Fruit fly (Drosophila melanogaster) whole organism, embryonic: Measurements from ENCODE around the gene Lst8.

Experiments used
- ATbp ChIP-seq: fragments of 200-800 bp; sonication (Bioruptor generic); optimal IDR thresholded peaks from 2 replicates; lab custom pipeline; 2017; ENCODE audit warnings: missing biosample characterization, mild to moderate bottlenecking, missing genetic modification characterization, missing genetic modification reagents
- Asciz ChIP-seq: fragments of 200-800 bp; sonication (Bioruptor generic); optimal IDR thresholded peaks from 2 replicates; lab custom pipeline; 2017; ENCODE audit warnings: missing biosample characterization, mild to moderate bottlenecking, missing genetic modification characterization, missing genetic modification reagents
- Blimp-1 ChIP-seq: fragments of 200-800 bp; sonication (Bioruptor generic); optimal IDR thresholded peaks from 3 replicates; lab custom pipeline; 2018; ENCODE audit warnings: missing biosample characterization, missing genetic modification characterization, mild to moderate bottlenecking, moderate library complexity, missing genetic modification reagents
- CG10366 ChIP-seq: fragments of 200-800 bp; sonication (Bioruptor generic); IDR thresholded peaks from 2 replicates; pipeline ENCODE4 v1.3.6; 2022; ENCODE audit warnings: missing biosample characterization, missing genetic modification characterization
- CG10959 ChIP-seq: fragments of 200-800 bp; sonication (Bioruptor generic); IDR thresholded peaks from 2 replicates; pipeline ENCODE4 v1.3.6; 2022; ENCODE audit warnings: missing biosample characterization, missing genetic modification characterization
- CG14014 ChIP-seq: fragments of 200-800 bp; sonication (Bioruptor generic); IDR thresholded peaks from 2 replicates; pipeline ENCODE4 v1.3.6; 2022; ENCODE audit warnings: missing biosample characterization, missing genetic modification characterization
- CG1529 ChIP-seq: fragments of 200-800 bp; sonication (Bioruptor generic); optimal IDR thresholded peaks from 3 replicates; lab custom pipeline; 2018; ENCODE audit warnings: missing biosample characterization, missing genetic modification characterization
- CG1603 ChIP-seq: fragments of 200-800 bp; sonication (Bioruptor generic); optimal IDR thresholded peaks from 2 replicates; lab custom pipeline; 2019; ENCODE audit warnings: missing biosample characterization, mild to moderate bottlenecking, missing genetic modification characterization, moderate library complexity
- CG17359 ChIP-seq: fragments of 200-800 bp; sonication (Bioruptor generic); optimal IDR thresholded peaks from 3 replicates; lab custom pipeline; 2018; ENCODE audit warnings: missing biosample characterization, mild to moderate bottlenecking, missing genetic modification characterization, moderate library complexity
- CG2678 ChIP-seq: fragments of 200-800 bp; sonication (Bioruptor generic); optimal IDR thresholded peaks from 3 replicates; lab custom pipeline; 2019; ENCODE audit warnings: missing biosample characterization, mild to moderate bottlenecking, missing genetic modification characterization, moderate library complexity
- CG2875 ChIP-seq: fragments of 200-800 bp; sonication (Bioruptor generic); optimal IDR thresholded peaks from 2 replicates; lab custom pipeline; 2017; ENCODE audit warnings: missing biosample characterization, mild to moderate bottlenecking, missing genetic modification characterization, missing genetic modification reagents
- CG3065 ChIP-seq: fragments of 200-800 bp; sonication (Bioruptor generic); optimal IDR thresholded peaks from 2 replicates; lab custom pipeline; 2016; ENCODE audit warnings: missing biosample characterization, missing genetic modification characterization
- CG3407 ChIP-seq: fragments of 200-800 bp; sonication (Bioruptor generic); optimal IDR thresholded peaks from 2 replicates; lab custom pipeline; 2018; ENCODE audit warnings: missing biosample characterization, mild to moderate bottlenecking, missing genetic modification characterization
- CG3726 ChIP-seq: fragments of 200-800 bp; sonication (Bioruptor generic); IDR thresholded peaks from 3 replicates; pipeline ENCODE4, ENCODE4 v1.3.6; 2022; ENCODE audit warnings: missing biosample characterization, missing genetic modification characterization
- CG4617 ChIP-seq: fragments of 200-800 bp; sonication (Bioruptor generic); optimal IDR thresholded peaks from 3 replicates; lab custom pipeline; 2016; ENCODE audit warnings: missing biosample characterization, missing genetic modification characterization, borderline replicate concordance
- CG4707 ChIP-seq: fragments of 200-800 bp; sonication (Bioruptor generic); optimal IDR thresholded peaks from 2 replicates; lab custom pipeline; 2018; ENCODE audit warnings: missing biosample characterization, mild to moderate bottlenecking, missing genetic modification characterization, moderate library complexity
- CG6813 ChIP-seq: fragments of 200-800 bp; sonication (Bioruptor generic); optimal IDR thresholded peaks from 2 replicates; lab custom pipeline; 2017; ENCODE audit warnings: missing biosample characterization, missing genetic modification characterization, mild to moderate bottlenecking, moderate library complexity, missing genetic modification reagents
- CG8924 ChIP-seq: fragments of 200-800 bp; optimal IDR thresholded peaks from 3 replicates; lab custom pipeline; 2019; ENCODE audit warnings: missing biosample characterization, mild to moderate bottlenecking, missing genetic modification characterization, moderate library complexity
- CG9932 ChIP-seq: fragments of 200-800 bp; sonication (Bioruptor generic); IDR thresholded peaks from 2 replicates; pipeline ENCODE4 v1.3.6; 2022; ENCODE audit warnings: missing biosample characterization, missing genetic modification characterization
- CkIIα-i1 ChIP-seq: fragments of 200-800 bp; sonication (Bioruptor generic); IDR thresholded peaks from 2 replicates; pipeline ENCODE4 v1.3.6; 2022; ENCODE audit warnings: missing biosample characterization, missing genetic modification characterization
- D ChIP-seq, 2 experiments: fragments of 200-800 bp in 1 of 2; fragments of >200 bp in 1 of 2; sonication (Bioruptor generic) in 1 of 2; optimal IDR thresholded peaks; 2 replicates in 1 of 2; 3 replicates in 1 of 2; lab custom pipeline; 2017; ENCODE audit warnings: mild to moderate bottlenecking in 1 of 2, missing biosample characterization in 1 of 2, missing genetic modification characterization in 1 of 2, missing genetic modification reagents in 1 of 2
- Eip74EF ChIP-seq, 2 experiments: fragments of 200-800 bp in 1 of 2; fragments of >200 bp in 1 of 2; sonication (Bioruptor generic) in 1 of 2; optimal IDR thresholded peaks; 2 replicates each; lab custom pipeline; 2017 to 2019; ENCODE audit warnings: missing biosample characterization in 2 of 2, missing genetic modification characterization in 2 of 2, mild to moderate bottlenecking in 1 of 2, moderate library complexity in 1 of 2
- HLHmδ ChIP-seq: fragments of 200-800 bp; sonication (Bioruptor generic); optimal IDR thresholded peaks from 2 replicates; lab custom pipeline; 2018; ENCODE audit warnings: missing biosample characterization, mild to moderate bottlenecking, missing genetic modification characterization, moderate library complexity
- Hand ChIP-seq: fragments of 200-800 bp; sonication (Bioruptor generic); optimal IDR thresholded peaks from 2 replicates; lab custom pipeline; 2017; ENCODE audit warnings: mild to moderate bottlenecking, missing biosample characterization, missing genetic modification reagents, missing genetic modification characterization
- MTF-1 ChIP-seq: fragments of 200-800 bp; sonication (Bioruptor generic); optimal IDR thresholded peaks from 2 replicates; lab custom pipeline; 2018; ENCODE audit warnings: missing biosample characterization, mild to moderate bottlenecking, missing genetic modification characterization, borderline replicate concordance
- NFAT ChIP-seq: fragments of 200-800 bp; sonication (Bioruptor generic); IDR thresholded peaks from 2 replicates; pipeline ENCODE4 v1.3.6; 2022; ENCODE audit warnings: missing biosample characterization, missing genetic modification characterization
- Six4 ChIP-seq: fragments of 200-800 bp; sonication (Bioruptor generic); optimal IDR thresholded peaks from 2 replicates; lab custom pipeline; 2016; ENCODE audit warnings: missing biosample characterization, missing genetic modification characterization
- Sox102F ChIP-seq: fragments of 200-800 bp; sonication (Bioruptor generic); optimal IDR thresholded peaks from 2 replicates; lab custom pipeline; 2018; ENCODE audit warnings: missing biosample characterization, mild to moderate bottlenecking, missing genetic modification characterization, moderate library complexity
- Sry-δ ChIP-seq: fragments of 200-800 bp; sonication (Bioruptor generic); optimal IDR thresholded peaks from 2 replicates; lab custom pipeline; 2016; ENCODE audit warnings: missing biosample characterization, missing genetic modification characterization
- Xrp1 ChIP-seq: fragments of 200-800 bp; sonication (Bioruptor generic); IDR thresholded peaks from 2 replicates; pipeline ENCODE4 v1.3.6; 2022; ENCODE audit warnings: missing biosample characterization, missing genetic modification characterization
- bsh ChIP-seq, 2 experiments: fragments of 200-800 bp; sonication (Bioruptor generic); optimal IDR thresholded peaks; 2 replicates each; lab custom pipeline; 2017 to 2018; ENCODE audit warnings: mild to moderate bottlenecking in 2 of 2, missing biosample characterization in 2 of 2, missing genetic modification characterization in 2 of 2, moderate library complexity in 1 of 2
- cato ChIP-seq: fragments of 200-800 bp; sonication (Bioruptor generic); optimal IDR thresholded peaks from 2 replicates; lab custom pipeline; 2016; ENCODE audit warnings: missing biosample characterization, missing genetic modification characterization, borderline replicate concordance
- chif ChIP-seq, 2 experiments: fragments of 200-800 bp; sonication (Bioruptor generic); optimal IDR thresholded peaks; 3 replicates each; lab custom pipeline; 2016; ENCODE audit warnings: missing biosample characterization in 2 of 2, missing genetic modification characterization in 2 of 2
- chm ChIP-seq: fragments of 200-800 bp; sonication (Bioruptor generic); IDR thresholded peaks from 2 replicates; pipeline ENCODE4 v1.3.6; 2022; ENCODE audit warnings: missing biosample characterization, missing genetic modification characterization
- en ChIP-seq: fragments of 200-800 bp; sonication (Bioruptor generic); optimal IDR thresholded peaks from 2 replicates; lab custom pipeline; 2016; ENCODE audit warnings: missing biosample characterization, missing genetic modification characterization
- esg ChIP-seq: fragments of 200-800 bp; sonication (Bioruptor generic); conservative IDR thresholded peaks from 2 replicates; pipeline ENCODE4 v1.3.6; 2022; ENCODE audit warnings: missing biosample characterization, missing genetic modification characterization
- fd64A ChIP-seq: fragments of 200-800 bp; sonication (Bioruptor generic); optimal IDR thresholded peaks from 3 replicates; lab custom pipeline; 2018; ENCODE audit warnings: missing biosample characterization, mild to moderate bottlenecking, missing genetic modification characterization
- gcm2 ChIP-seq: fragments of 200-800 bp; sonication (Bioruptor generic); optimal IDR thresholded peaks from 2 replicates; lab custom pipeline; 2016; ENCODE audit warnings: missing biosample characterization, missing genetic modification characterization
- kni ChIP-seq: fragments of 200-800 bp; sonication (Bioruptor generic); optimal IDR thresholded peaks from 3 replicates; lab custom pipeline; 2017; ENCODE audit warnings: mild to moderate bottlenecking, missing biosample characterization, missing genetic modification reagents, missing genetic modification characterization
- lilli ChIP-seq: fragments of 200-800 bp; sonication (Bioruptor generic); optimal IDR thresholded peaks from 3 replicates; lab custom pipeline; 2016; ENCODE audit warnings: missing biosample characterization, missing genetic modification characterization
- nau ChIP-seq: fragments of 200-800 bp; sonication (Bioruptor generic); optimal IDR thresholded peaks from 3 replicates; lab custom pipeline; 2017; ENCODE audit warnings: missing biosample characterization, mild to moderate bottlenecking, missing genetic modification characterization, missing genetic modification reagents
- nom ChIP-seq: fragments of 200-800 bp; sonication (Bioruptor generic); optimal IDR thresholded peaks from 2 replicates; lab custom pipeline; 2017; ENCODE audit warnings: missing biosample characterization, missing genetic modification characterization, mild to moderate bottlenecking, moderate library complexity, missing genetic modification reagents
- pita ChIP-seq: fragments of 200-800 bp; sonication (Bioruptor generic); optimal IDR thresholded peaks from 2 replicates; lab custom pipeline; 2017; ENCODE audit warnings: missing biosample characterization, mild to moderate bottlenecking, missing genetic modification characterization
- pum ChIP-seq: fragments of 200-800 bp; sonication (Bioruptor generic); optimal IDR thresholded peaks from 2 replicates; lab custom pipeline; 2016; ENCODE audit warnings: missing biosample characterization, missing genetic modification characterization
- unpg ChIP-seq: fragments of 200-800 bp; sonication (Bioruptor generic); optimal IDR thresholded peaks from 3 replicates; lab custom pipeline; 2018; ENCODE audit warnings: missing biosample characterization, mild to moderate bottlenecking, missing genetic modification characterization, moderate library complexity
- wek ChIP-seq: fragments of 200-800 bp; sonication (Bioruptor generic); optimal IDR thresholded peaks from 3 replicates; lab custom pipeline; 2018; ENCODE audit warnings: missing biosample characterization, mild to moderate bottlenecking, missing genetic modification characterization, moderate library complexity

The Lst8 gene

DNA sequence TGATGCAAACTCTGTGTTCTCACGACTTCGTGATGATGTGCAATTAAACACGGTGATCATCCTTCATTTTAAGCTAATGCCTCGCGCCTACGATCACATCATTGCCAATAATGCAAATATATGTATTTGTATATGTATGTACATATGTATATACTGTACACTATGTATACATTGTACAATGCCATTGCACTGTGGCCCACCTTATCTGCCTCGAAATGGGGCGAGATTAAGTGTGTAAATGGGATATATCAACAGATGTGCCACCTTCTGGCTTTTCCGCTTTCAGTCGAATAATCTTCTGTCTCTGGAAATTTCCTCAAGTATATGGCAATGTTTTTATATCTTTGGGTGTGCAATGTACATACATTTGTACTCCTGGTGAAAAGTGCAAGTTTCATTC, 39.1 kb upstream of the Lst8 start:
- TF ChIP-seq lilli (GFP tag; lab: Kevin White, UChicago) (no peak), Hand (GFP tag; lab: Kevin White, UChicago) (no peak), gcm2 (GFP tag; lab: Kevin White, UChicago) (no peak), CG1529 (GFP tag; lab: Kevin White, UChicago) (peak; percentile 38), CG8924 (tag; lab: Kevin White, UChicago) (no peak), wek (GFP tag; lab: Kevin White, UChicago) (peak; percentile 33), unpg (no peak), CG3407 (GFP tag; lab: Kevin White, UChicago) (peak; percentile 1), Six4 (no peak), Xrp1 (GFP tag; lab: Robert Waterston, UW) (no peak), CG9932 (GFP tag; lab: Robert Waterston, UW) (no peak), CG14014 (GFP tag; lab: Robert Waterston, UW) (no peak), nom (GFP tag; lab: Kevin White, UChicago) (peak; percentile 29), kni (GFP tag; lab: Kevin White, UChicago) (peak; percentile 29), CG2875 (peak; percentile 8), CG3726 (GFP tag; lab: Robert Waterston, UW) (no peak), CG6813 (peak; percentile 22), Sox102F (GFP tag; lab: Kevin White, UChicago) (peak; percentile 2), chm (GFP tag; lab: Robert Waterston, UW) (0 out of 2 replicates have a peak, but pooled peaks have one; percentile 24), ATbp (GFP tag; lab: Kevin White, UChicago) (peak; percentile 66), nau (GFP tag; lab: Kevin White, UChicago) (no peak), Eip74EF (GFP tag; optimal IDR thresholded peaks at IDR 0.05; lab: Kevin White, UChicago) (peak in 1 of 2 experiments; percentile 23), pita (GFP tag; lab: Kevin White, UChicago) (no peak), CG1603 (tag; lab: Kevin White, UChicago) (peak; percentile 19), CkIIα-i1 (GFP tag; lab: Robert Waterston, UW) (no peak), HLHmδ (peak; percentile 35), en (GFP tag; lab: Kevin White, UChicago) (no peak), bsh (GFP tag; optimal IDR thresholded peaks at IDR 0.05; lab: Kevin White, UChicago) (peak in 1 of 2 experiments; percentile 46), Asciz (GFP tag; lab: Kevin White, UChicago) (peak; percentile 9), CG4617 (GFP tag; lab: Kevin White, UChicago) (no peak), Sry-δ (no peak), CG17359 (tag; lab: Kevin White, UChicago) (peak; percentile 7), CG3065 (no peak), CG2678 (tag; lab: Kevin White, UChicago) (peak; percentile 1), NFAT (GFP tag; lab: Robert Waterston, UW) (no peak), pum (GFP tag; lab: Kevin White, UChicago) (no peak), esg (GFP tag; lab: Robert Waterston, UW) (no peak), CG10366 (no peak), fd64A (GFP tag; lab: Kevin White, UChicago) (peak; percentile 70), chif (GFP tag; optimal IDR thresholded peaks at IDR 0.05; lab: Kevin White, UChicago) (no peak), CG4707 (GFP tag; lab: Kevin White, UChicago) (peak; percentile 30), CG10959 (GFP tag; lab: Robert Waterston, UW) (no peak), MTF-1 (GFP tag; lab: Kevin White, UChicago) (peak; percentile 10), D (optimal IDR thresholded peaks at IDR 0.05; lab: Kevin White, UChicago) (no peak), D (GFP tag; optimal IDR thresholded peaks at IDR 0.05; lab: Kevin White, UChicago) (no peak), cato (GFP tag; lab: Kevin White, UChicago) (no peak), Blimp-1 (GFP tag; lab: Kevin White, UChicago) (peak; percentile 30)
